Worm (Caenorhabditis elegans): ENCODE data around the gene mpk-2.

- no peak for TF ChIP-seq him-1 (tag; optimal IDR thresholded peaks at IDR 0.05)
- TF ChIP-seq dao-5 (tag; optimal IDR thresholded peaks at IDR 0.05) = no peak
- TF ChIP-seq W03F9.2 (tag; optimal IDR thresholded peaks at IDR 0.05) = no peak
Measured at ce11 chrII:5103784-5104457, at the start of gene mpk-2, which contains the start of gene C04G6.11.
